Fruit fly (Drosophila melanogaster) Kc167 (cell line): Measurements from ENCODE around the gene CG6765.

ENCODE experiments used
- Myc ChIP-seq: fragments of >200 bp; optimal IDR thresholded peaks from 2 replicates; lab custom pipeline; 2017; ENCODE audit warnings: missing external identifiers
- h ChIP-seq: fragments of >200 bp; optimal IDR thresholded peaks from 3 replicates; lab custom pipeline; 2018; ENCODE audit warnings: missing external identifiers
- psq ChIP-seq: fragments of >200 bp; optimal IDR thresholded peaks from 2 replicates; lab custom pipeline; 2017; ENCODE audit warnings: missing external identifiers
- ttk ChIP-seq: sonication (Bioruptor generic); optimal IDR thresholded peaks from 2 replicates; lab custom pipeline; 2017; ENCODE audit warnings: missing external identifiers

DNA sequence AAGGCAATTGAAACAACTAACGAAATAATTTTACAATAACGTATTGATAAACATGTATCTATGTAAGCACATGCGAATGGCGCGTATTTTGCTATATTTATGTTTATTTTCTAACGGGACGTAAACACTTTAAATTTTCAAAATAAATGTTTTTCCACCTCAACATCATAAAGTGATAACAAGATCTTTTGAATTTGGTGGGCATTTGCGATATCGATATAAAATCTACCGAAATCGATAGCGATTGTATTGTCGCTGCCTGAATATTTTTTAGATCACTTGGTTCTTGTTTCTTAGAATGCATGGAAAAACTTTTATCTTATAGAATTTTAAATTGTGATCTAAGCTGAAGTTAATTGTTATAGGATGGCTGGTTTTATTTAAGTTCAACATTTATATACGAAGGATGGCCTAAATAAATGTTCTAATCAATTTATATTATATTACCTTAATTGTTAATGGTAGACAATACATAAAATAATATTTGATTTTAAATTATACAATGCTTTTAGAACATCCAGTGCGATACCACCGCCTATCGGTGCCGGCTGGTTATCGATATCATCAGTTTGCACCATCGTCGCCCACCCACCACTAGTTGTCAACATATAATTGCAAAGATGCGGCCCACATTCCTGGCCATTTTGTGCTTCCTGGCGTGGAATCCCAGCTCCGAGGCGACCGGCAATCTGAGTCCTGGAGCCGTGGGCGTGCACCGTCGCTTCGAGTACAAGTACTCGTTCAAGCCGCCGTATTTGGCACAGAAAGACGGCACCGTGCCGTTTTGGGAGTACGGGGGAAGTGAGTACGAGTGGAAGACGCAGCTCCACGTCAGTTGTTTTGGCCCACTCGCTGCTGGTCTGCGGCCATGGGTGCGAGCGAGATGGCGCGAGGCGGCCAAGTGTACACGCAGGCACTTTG is 22.1 kb downstream of the CG6765 start, which contains the start of gene ergic53:
- TF ChIP-seq psq (lab: Kevin White, UChicago) (no peak), ttk (lab: Kevin White, UChicago) (no peak), Myc (lab: Kevin White, UChicago) (no peak), h (no peak)
